Fruit fly (Drosophila melanogaster) Kc167 (cell line): Measurements from ENCODE around the gene TkR99D.

Experiments used
- Myc ChIP-seq: fragments of >200 bp; optimal IDR thresholded peaks from 2 replicates; lab custom pipeline; 2017; ENCODE audit warnings: missing external identifiers
- Sin3A ChIP-seq: fragments of >200 bp; optimal IDR thresholded peaks from 2 replicates; lab custom pipeline; 2018; ENCODE audit warnings: missing external identifiers
- h ChIP-seq: fragments of >200 bp; optimal IDR thresholded peaks from 3 replicates; lab custom pipeline; 2018; ENCODE audit warnings: missing external identifiers
- insv ChIP-seq: fragments of >200 bp; optimal IDR thresholded peaks from 3 replicates; lab custom pipeline; 2018; ENCODE audit warnings: missing external identifiers
- psq ChIP-seq: fragments of >200 bp; optimal IDR thresholded peaks from 2 replicates; lab custom pipeline; 2017; ENCODE audit warnings: missing external identifiers
- ttk ChIP-seq: sonication (Bioruptor generic); optimal IDR thresholded peaks from 2 replicates; lab custom pipeline; 2017; ENCODE audit warnings: missing external identifiers

- TF ChIP-seq h: no peak
- TF ChIP-seq Sin3A (lab: Kevin White, UChicago): no peak
- no peak for TF ChIP-seq ttk
- no peak for TF ChIP-seq Myc
- TF ChIP-seq insv (lab: Kevin White, UChicago): no peak
- no peak for TF ChIP-seq psq
These were observed 42.3 kb downstream of the TkR99D start, which contains the start of gene CG15522 for dm6 chr3R:29926955-29927354.
